Worm (Caenorhabditis elegans): Measurements from ENCODE around the gene C14B9.8.

The C14B9.8 gene

DNA sequence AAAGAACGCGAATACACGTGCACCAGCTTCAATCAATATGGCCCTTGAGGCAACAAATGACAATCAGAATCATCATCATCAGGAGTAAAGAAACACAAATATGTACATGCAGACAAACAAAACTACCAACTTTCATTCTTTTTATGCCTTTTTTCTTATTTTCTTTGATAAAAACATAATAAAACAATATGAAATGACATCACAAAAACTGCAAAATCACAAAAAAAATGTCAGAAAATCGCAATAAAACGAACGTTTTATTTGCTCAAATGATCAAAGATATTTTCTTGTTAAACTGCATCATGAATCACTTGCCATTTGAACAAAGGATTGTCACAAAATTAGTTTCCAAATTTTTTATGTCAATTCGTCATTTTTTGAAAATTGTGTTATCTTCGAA is 10.0 kb upstream of the C14B9.8 start:
- no peak for TF ChIP-seq unc-62 (GFP tag; optimal IDR thresholded peaks at IDR 0.05)

DNA sequence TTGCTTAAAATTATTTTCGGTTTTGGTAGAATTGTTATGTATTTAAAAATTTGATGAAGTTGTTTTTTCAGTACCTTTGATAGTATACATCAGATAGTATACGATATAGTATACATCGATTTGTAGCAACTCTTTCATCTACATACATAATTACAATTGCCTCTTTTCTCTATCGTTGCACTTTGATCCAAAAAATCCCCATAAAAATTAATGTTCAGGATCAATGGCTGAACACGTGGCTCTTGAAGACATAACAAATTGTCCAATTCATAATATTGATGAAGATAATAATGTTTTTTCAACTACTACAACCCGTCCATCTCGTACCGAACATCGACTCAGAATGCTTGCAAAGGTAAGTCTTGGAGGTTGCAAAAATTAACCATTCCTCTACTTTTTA is 4.3 kb upstream of the C14B9.8 start, which contains the start of gene D2007.2:
TSS of gene D2007.2 (plus strand) at position 213 of the 400 bp plus-strand sequence.
- no peak for TF ChIP-seq unc-62 (GFP tag; optimal IDR thresholded peaks at IDR 0.05)

DNA sequence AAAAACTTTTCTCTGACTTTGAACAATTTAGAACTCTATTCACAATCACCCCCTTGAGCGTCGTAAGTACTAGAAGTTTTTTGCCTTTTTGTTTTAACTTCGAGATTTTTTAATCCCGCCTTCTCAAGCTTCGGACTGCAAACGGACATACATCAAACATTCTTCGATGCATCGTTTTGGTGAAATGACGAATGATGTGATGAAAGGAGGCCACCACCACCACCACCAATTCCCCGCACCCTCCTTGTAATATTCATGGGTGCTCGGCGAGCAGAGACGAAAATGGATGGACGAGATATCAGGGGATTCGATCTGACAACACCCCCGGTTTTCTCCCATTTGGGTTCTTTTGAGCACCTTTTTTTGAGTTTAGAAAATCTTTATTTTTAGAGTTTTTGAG is 1.5 kb upstream of the C14B9.8 start:
- TF ChIP-seq unc-62 (GFP tag; optimal IDR thresholded peaks at IDR 0.05) = no peak

DNA sequence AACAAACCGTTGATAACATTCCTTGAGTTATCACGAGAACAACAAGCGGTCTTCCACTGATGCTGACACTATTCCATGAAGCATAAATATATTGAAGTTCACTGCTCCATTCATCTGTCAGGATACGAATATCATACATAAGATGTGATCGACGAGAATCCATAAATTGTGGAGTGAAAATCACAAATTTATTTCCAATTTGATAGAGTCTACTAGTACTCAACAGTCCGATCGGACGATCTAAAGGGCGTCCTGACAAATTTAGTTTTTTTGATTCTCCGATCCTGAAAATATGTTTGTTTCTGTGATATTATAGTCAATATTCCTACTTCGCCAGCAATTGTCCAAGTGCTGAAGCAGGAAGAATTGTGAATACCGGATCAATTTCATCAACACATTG is 2.2 kb downstream of the C14B9.8 start:
- no peak for TF ChIP-seq unc-62 (GFP tag; optimal IDR thresholded peaks at IDR 0.05)

DNA sequence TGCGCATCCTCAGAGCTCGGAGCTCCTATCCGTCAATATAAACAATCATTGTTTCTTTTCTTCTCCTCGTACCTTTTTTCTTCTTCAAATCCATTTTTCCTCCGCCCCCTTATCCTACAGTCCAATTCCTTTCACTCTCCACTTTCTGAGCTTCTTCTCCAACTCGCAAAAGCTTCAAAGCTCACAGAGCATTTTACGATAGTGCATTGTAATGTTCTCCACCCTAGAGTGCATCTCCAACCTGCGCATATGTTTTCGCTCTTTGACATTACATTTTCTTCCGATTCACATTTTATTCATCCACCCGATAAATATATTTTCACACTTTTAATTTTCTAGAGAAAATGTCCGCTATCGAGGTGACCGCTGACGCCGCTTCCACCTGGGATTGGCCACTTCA is 6.7 kb downstream of the C14B9.8 start, which contains the start of gene hsp-12.2:
TSS of gene hsp-12.2 (plus strand) at position 301 of the 400 bp plus-strand sequence.
- TF ChIP-seq unc-62 (GFP tag; optimal IDR thresholded peaks at IDR 0.05) = no peak

DNA sequence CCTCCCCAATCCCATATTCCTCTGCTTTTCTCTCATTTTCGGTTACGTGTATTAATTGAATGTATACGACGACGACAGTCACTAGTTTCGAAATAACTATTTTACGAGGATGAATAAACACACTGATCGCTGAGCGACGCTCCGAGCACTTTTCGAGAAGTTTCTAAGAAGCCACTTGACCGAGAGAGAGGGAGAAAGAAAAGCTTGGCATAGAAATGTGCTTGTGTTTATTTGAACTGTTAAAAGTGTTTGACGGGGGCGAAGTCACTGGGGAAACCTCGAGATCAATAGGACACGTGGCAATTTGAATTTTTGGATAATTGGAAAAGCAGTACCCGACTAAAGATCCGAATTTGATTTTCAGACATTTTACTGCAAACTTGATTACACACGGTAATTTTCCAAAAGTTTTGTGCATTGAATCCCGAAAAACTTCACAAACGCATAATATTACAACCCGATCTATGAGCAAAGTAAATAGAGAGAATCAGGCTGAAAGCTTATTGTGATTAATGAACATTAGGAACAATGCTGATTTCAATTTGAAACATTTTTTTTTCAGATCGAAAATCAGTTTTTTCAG is 7.8 kb downstream of the C14B9.8 start:
- no peak for TF ChIP-seq unc-62 (GFP tag; optimal IDR thresholded peaks at IDR 0.05)

DNA sequence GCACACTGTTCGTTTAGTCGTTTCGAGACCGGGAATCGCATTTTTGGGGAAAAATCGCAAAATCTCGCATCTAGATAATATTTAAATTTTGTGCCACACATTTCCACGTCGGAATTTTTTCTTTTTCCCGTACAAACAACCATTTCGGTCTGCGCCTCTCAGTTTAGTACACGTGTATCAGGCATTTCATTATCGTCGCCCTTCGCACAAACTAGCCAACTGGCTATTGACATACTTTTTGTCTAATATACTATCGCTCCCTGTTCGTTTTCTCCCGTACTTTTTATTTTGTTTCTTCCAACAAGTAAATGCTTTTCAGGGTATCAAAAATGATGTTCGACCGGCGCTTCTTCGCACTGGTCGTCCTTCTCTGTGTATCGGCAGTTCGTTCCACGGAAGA is 11.1 kb downstream of the C14B9.8 start, which contains the start of gene C14B9.2:
TSS of gene C14B9.2 (plus strand) at position 320 of the 400 bp plus-strand sequence.
- no peak for TF ChIP-seq unc-62 (GFP tag; optimal IDR thresholded peaks at IDR 0.05)

DNA sequence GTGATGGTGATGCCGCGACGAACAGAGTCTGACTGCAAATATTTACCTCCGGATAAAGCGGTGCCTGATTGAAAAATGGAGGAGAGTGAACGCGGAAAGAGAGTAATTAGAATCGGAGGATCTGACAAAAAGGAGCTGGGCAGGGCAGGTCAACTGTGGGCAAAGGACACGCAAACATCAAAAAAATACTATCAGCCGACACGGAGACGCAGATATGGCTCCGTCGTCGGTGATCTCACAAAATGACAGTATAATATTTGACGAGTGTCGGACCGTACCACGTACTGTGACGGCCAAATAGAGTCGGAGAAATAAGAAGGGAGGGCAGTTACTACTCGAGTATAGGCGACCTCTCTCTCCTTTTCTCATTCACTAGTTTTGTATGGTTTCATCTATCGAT is 11.9 kb downstream of the C14B9.8 start:
- TF ChIP-seq unc-62 (GFP tag; optimal IDR thresholded peaks at IDR 0.05) = no peak

DNA sequence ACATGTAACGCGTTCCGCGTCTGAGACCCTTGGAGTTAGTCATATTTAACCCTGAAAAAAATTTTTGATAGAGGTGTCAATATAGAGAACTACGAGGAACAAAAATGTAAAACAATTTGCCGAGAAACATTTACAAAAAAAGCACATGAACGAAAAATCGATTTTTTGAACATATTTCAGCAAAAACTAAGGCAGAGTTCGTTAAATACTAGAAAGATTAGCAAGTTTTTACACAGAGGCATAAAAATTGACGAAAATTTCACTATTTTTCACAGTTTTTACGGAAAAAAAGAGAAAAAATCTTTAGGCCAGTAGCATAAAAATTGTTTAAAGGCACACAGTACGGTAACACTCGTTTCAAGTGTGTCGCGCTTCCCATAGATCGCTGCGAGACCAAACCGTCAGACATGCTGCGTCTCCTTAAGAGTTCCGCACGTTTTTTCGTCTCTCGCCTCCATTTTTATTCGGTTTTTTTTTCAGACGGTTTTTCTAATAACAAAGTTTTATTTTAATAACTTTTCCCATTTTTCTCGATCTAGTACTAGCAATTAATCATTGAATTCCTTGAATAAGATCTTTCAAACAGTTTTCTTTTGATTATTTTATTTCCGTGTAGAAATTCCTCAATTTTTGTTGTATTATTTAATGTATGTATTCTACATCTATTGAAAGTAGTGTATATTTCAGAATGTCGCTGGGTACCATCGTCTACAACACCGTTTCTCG is 14.1 kb downstream of the C14B9.8 start, which contains the start of the genes rpl-21 and C14B9.10:
TSS of gene rpl-21 (minus strand) at position 51 of the 726 bp plus-strand sequence.
TSS of gene C14B9.10 (plus strand) at position 676 of the 726 bp plus-strand sequence.
- no peak for TF ChIP-seq unc-62 (GFP tag; optimal IDR thresholded peaks at IDR 0.05)

DNA sequence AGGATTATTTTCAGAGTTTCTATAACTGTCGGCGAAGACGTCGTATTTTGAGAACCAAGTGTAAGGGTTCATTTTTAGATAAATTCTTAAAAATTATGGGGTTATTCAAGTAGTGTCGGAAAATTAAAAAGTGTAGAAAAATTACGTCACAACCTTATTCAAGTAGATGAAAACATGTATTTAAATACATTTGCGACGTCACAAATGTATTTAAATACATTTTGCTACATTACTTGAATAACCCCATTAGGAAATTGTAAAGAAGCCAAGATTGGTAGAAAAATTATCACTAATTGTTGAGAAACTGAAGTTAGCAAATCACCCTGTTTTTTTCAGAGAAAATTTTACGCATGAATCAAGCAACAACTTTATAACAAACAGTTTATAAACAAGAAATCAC is 15.2 kb downstream of the C14B9.8 start:
- TF ChIP-seq unc-62 (GFP tag; optimal IDR thresholded peaks at IDR 0.05) = no peak

DNA sequence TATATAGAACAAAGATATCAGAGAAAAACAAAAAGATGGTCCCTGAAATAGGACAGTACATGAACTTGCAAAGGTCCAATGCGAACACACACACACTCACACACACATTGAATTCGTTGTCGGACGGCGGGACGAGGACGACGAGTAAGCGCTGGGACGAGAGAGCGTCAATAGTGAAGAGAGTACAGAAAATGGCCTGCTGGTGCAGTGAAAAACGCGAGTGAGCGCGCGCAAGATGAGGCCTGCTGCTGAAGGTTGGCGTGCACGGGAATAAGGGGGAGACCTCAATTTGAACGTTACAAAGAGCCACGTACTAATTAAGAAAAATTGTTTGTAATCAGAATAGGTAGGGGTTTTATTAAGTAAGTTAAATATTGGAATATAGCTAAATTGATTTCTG is 17.5 kb downstream of the C14B9.8 start:
- no peak for TF ChIP-seq unc-62 (GFP tag; optimal IDR thresholded peaks at IDR 0.05)

DNA sequence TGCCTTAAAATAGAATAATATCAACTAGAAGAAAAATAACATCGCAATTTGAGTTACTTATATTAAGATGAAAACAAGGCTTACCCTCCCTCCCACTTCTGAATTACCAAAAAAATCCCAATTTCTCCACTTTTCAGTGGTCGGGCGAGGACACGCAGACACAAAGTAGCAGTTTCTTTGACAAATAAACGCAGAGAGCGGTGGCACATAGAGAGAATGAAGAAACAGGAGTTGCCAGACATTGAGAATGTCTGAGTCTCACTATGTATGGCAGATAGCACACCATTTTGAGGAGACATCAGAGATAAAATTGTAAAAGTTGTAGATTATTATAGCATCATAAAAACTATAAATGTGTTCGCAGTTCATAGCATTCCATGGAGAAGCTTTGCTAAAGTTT is 19.2 kb downstream of the C14B9.8 start:
- TF ChIP-seq unc-62 (GFP tag; optimal IDR thresholded peaks at IDR 0.05) = no peak

DNA sequence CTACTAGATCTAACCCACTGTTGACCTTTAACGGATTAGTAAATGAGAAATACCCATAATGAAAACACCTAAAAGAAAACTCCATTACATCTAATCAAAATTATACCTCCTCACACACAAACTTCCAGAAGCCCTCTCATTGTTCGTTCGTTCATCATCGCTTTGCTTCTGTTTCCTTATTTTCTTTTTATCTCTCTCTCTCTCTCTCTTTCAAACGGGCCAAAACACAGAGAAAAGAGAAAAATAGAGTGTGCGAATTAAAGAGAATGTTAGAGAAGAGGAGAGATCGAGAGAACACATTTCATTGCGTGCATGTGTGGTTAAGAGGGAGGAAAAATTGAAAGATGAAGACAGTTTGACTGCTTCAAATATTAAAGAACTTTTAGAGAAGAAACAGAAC is 20.1 kb downstream of the C14B9.8 start:
- no peak for TF ChIP-seq unc-62 (GFP tag; optimal IDR thresholded peaks at IDR 0.05)

DNA sequence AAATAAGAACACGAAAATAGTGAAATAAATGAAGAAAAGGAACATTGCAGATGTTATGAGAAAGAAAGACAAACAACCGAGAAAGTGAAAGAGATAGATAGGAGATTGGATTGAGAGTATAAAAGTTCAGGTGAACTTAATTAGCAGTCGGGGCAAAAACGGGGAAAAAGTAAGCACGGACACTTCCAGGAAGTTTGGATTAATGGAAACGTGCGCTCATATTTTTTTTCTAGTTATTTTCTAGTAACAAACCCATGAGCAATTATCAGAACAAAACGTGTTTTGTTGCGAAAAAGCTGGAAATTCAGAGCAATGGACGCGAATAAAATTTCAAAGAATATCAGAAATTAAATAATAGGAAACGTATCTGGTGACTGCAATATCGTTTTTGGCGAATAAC is 22.5 kb downstream of the C14B9.8 start:
- TF ChIP-seq unc-62 (GFP tag; optimal IDR thresholded peaks at IDR 0.05) = no peak

DNA sequence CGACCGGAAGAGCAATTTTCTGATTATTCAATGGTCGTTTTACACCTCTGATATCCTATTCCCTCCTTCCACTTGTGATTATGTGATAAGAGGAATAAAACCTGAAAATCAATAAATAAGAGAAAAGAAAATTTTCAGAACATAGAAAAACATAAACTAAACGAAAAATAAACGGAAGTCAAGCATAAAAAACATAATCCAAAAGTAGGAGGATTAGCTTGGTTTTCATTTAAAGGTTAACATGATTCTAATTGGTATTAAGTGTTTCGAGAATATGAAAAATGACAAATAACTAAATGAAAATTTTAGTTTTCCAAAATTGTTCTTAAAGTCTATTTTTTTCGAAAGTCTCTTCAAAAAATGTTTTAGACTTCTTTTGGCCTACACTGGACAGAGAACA is 23.3 kb downstream of the C14B9.8 start, which contains the start of gene gei-8:
TSS of gene gei-8 (minus strand) at position 101 of the 400 bp plus-strand sequence.
- TF ChIP-seq unc-62 (GFP tag; optimal IDR thresholded peaks at IDR 0.05) = no peak

DNA sequence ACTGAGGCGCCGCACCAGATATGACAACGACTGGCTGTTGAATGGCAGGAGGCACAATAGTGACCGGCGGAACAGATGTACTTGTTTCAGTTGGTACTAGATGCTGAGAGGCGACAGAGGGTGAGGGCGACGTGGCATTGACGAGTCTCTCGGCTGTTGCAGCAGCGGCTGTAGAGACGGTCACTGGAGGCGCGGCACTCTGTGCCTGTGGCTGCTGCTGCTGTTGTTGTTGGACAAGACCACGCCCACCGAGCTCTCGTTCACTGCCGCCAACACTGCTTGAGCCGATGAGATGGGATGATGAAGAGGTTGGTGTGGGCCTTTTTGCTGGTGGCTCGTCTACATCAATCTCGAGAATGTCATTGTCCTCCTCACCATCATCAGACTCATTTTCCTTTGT is 27.3 kb downstream of the C14B9.8 start:
- no peak for TF ChIP-seq unc-62 (GFP tag; optimal IDR thresholded peaks at IDR 0.05)

DNA sequence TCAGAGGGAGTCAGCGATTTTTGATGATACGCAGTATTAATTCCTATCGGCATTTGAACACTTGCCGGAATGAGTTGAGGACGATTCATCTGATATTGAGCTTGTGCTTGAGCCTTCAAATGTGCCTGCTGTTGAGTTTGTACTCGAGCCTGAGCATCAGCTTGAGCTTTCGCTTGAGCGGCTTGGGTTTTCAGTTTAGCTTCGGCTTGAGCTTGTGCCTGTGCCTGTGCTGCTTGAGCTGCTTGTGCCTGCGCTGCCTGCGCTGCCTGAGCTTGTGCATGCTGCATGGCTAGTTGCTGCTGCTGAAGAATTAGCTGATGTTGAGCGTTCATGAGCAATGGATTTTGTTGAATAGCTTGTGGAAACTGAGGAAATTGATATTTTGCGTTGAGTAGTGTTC is 28.6 kb downstream of the C14B9.8 start:
- no peak for TF ChIP-seq unc-62 (GFP tag; optimal IDR thresholded peaks at IDR 0.05)
